Fruit fly (Drosophila melanogaster): ENCODE data around the gene dop.

The dop gene

DNA sequence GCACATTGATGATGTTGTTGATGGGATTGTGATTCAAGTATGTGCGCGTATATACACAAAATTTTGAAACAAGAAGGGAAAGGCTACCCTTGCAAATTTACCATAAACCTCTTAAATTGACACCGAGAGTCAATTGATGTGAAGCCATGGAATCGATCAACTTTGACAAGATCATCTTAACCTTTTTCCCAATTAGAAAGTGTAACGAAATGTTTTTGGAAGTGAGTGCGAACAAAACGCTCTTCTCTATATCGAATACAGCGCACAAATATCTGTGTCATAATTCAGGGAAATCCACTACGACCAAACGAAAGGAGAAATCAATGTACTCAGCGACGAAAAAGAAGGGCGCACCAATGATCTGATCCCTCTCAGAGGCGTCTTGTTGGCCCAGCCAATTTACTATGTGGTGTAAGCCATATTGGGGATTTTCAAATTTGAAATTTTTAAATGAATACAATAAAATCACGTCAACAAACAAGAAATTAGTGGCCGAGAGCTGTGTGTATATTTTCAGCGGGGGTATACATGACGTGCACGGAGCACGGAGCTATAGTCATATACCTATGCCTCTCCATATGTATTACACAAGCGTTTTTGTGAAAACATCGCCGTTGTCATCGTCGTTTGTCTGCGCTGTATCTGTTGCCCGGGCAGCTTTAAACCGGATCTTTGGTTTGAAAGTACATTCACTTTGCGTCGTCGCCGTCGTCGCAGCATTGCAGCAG lies 32.2 kb upstream of the dop start:
- TF ChIP-seq psq (GFP tag; optimal IDR thresholded peaks at IDR 0.05), result peak; percentile 74
- peak; percentile 8 for TF ChIP-seq brk (GFP tag; optimal IDR thresholded peaks at IDR 0.05)
- no peak for TF ChIP-seq lola (GFP tag; optimal IDR thresholded peaks at IDR 0.05)
- peak; percentile 80 for TF ChIP-seq tai (GFP tag; optimal IDR thresholded peaks at IDR 0.05)
- TF ChIP-seq pan (optimal IDR thresholded peaks at IDR 0.05), result no peak
- TF ChIP-seq N (GFP tag; optimal IDR thresholded peaks at IDR 0.05), result no peak
- TF ChIP-seq Myc (optimal IDR thresholded peaks at IDR 0.05), result no peak
- peak; percentile 92 for TF ChIP-seq fru (GFP tag; optimal IDR thresholded peaks at IDR 0.05)
- no peak for TF ChIP-seq jim (GFP tag; optimal IDR thresholded peaks at IDR 0.05)
- peak; percentile 55 for TF ChIP-seq CG32264 (GFP tag; optimal IDR thresholded peaks at IDR 0.05)
- no peak for TF ChIP-seq Abd-B (GFP tag; optimal IDR thresholded peaks at IDR 0.05)
- TF ChIP-seq Hr78 (GFP tag; optimal IDR thresholded peaks at IDR 0.05), result no peak
- TF ChIP-seq Dfd (GFP tag; optimal IDR thresholded peaks at IDR 0.05), result no peak
- peak; percentile 89 for TF ChIP-seq rgr (GFP tag; optimal IDR thresholded peaks at IDR 0.05)
- peak; percentile 45 for TF ChIP-seq Rel (GFP tag; optimal IDR thresholded peaks at IDR 0.05)
- TF ChIP-seq Rel (tag; optimal IDR thresholded peaks at IDR 0.05), result peak; percentile 84
- no peak for TF ChIP-seq usp (GFP tag; optimal IDR thresholded peaks at IDR 0.05)
- peak; percentile 60 for TF ChIP-seq CrebA (GFP tag; optimal IDR thresholded peaks at IDR 0.05; ENCODE audit: borderline replicate concordance)
- peak; percentile 89 for TF ChIP-seq HLH106 (tag; optimal IDR thresholded peaks at IDR 0.05)
- peak; percentile 23 for TF ChIP-seq Mio (GFP tag; optimal IDR thresholded peaks at IDR 0.05)
- peak; percentile 93 for TF ChIP-seq h (GFP tag; optimal IDR thresholded peaks at IDR 0.05)
- no peak for TF ChIP-seq dl (GFP tag; optimal IDR thresholded peaks at IDR 0.05; ENCODE audit: insufficient read depth in 1 of 2, partially characterized antibody in 2 of 2)
- peak; percentile 84 for TF ChIP-seq dmrt93B (GFP tag; optimal IDR thresholded peaks at IDR 0.05)
- no peak for TF ChIP-seq Hr83 (GFP tag; optimal IDR thresholded peaks at IDR 0.05; ENCODE audit: poor library complexity, severe bottlenecking)
- TF ChIP-seq sv (GFP tag; optimal IDR thresholded peaks at IDR 0.05), result no peak
- TF ChIP-seq GATAd (GFP tag; optimal IDR thresholded peaks at IDR 0.05), result no peak
- TF ChIP-seq ey (GFP tag; optimal IDR thresholded peaks at IDR 0.05), result peak; percentile 93
- peak; percentile 62 for TF ChIP-seq Jra (GFP tag; optimal IDR thresholded peaks at IDR 0.05)
- peak; percentile 93 for TF ChIP-seq woc (GFP tag; optimal IDR thresholded peaks at IDR 0.05)
- peak; percentile 92 for TF ChIP-seq br (GFP tag; optimal IDR thresholded peaks at IDR 0.05)
- TF ChIP-seq Hnf4 (GFP tag; optimal IDR thresholded peaks at IDR 0.05), result peak; percentile 63
- peak; percentile 76 for TF ChIP-seq sage (GFP tag; optimal IDR thresholded peaks at IDR 0.05)
- peak; percentile 1 for TF ChIP-seq Dif (GFP tag; optimal IDR thresholded peaks at IDR 0.05; ENCODE audit: partially characterized antibody)
- TF ChIP-seq Vsx2 (GFP tag; optimal IDR thresholded peaks at IDR 0.05; ENCODE audit: partially characterized antibody), result no peak
- TF ChIP-seq Sp1 (GFP tag; optimal IDR thresholded peaks at IDR 0.05), result peak; percentile 86
- TF ChIP-seq foxo (GFP tag; optimal IDR thresholded peaks at IDR 0.05), result peak; percentile 59 to 92
- TF ChIP-seq dsf (GFP tag; optimal IDR thresholded peaks at IDR 0.05; ENCODE audit: borderline replicate concordance), result no peak
- TF ChIP-seq OdsH (GFP tag; optimal IDR thresholded peaks at IDR 0.05), result peak; percentile 92
- TF ChIP-seq CG9705 (GFP tag; optimal IDR thresholded peaks at IDR 0.05), result peak; percentile 65

DNA sequence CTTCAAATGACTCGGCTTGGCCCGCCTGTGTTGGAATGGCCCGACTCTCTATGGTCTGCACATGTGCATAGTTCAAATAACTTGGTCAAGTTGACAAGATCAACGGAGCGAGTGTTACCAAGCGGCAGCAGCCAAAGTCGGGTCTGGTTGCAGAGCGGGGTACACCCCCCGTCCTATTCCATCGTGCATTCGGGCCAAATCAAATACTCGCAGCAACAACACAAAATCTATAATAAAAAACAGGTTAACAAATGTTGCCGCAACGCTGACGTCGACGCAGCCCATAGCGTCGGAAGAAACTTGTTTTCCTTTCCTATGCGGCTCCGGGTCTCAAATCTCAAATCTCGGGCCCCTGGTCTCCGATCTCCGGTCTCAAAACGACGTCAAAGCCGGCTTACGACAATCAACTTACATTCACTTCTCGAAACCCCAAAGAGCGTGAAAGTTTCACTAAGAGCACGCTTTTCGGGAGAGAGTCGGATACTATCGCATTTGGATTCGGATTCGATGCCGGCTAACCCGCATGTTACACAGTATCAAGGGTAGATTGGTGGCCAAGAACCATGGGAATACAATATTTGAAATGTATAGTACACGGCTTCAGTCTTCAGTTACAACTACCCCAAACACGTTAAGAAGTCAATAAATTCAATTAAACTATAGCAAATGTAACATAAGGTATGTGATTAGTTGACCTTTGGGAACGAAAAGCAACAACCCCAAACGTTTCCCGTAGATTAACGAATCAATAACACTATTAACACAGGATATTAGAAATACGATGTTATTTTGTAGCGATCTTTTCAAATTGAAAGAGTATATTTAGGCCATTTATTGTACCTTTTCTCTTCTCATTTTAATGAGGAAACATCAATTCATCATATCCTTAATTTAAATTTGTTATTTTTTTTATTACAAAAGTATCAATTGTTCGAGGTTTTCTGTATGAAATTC lies 31.3 kb upstream of the dop start:
- no peak for TF ChIP-seq dsf (GFP tag; optimal IDR thresholded peaks at IDR 0.05; ENCODE audit: borderline replicate concordance)
- no peak for TF ChIP-seq Hr83 (GFP tag; optimal IDR thresholded peaks at IDR 0.05; ENCODE audit: poor library complexity, severe bottlenecking)
- TF ChIP-seq CrebA (GFP tag; optimal IDR thresholded peaks at IDR 0.05; ENCODE audit: borderline replicate concordance), result peak; percentile 31
- peak; percentile 64 for TF ChIP-seq OdsH (GFP tag; optimal IDR thresholded peaks at IDR 0.05)
- TF ChIP-seq Hr78 (GFP tag; optimal IDR thresholded peaks at IDR 0.05), result no peak
- peak; percentile 69 for TF ChIP-seq psq (GFP tag; optimal IDR thresholded peaks at IDR 0.05)
- TF ChIP-seq sage (GFP tag; optimal IDR thresholded peaks at IDR 0.05), result no peak
- peak; percentile 23 for TF ChIP-seq Jra (GFP tag; optimal IDR thresholded peaks at IDR 0.05)
- no peak for TF ChIP-seq GATAd (GFP tag; optimal IDR thresholded peaks at IDR 0.05)
- no peak for TF ChIP-seq lola (GFP tag; optimal IDR thresholded peaks at IDR 0.05)
- TF ChIP-seq foxo (GFP tag; optimal IDR thresholded peaks at IDR 0.05), result peak; percentile 32 to 76
- peak; percentile 88 for TF ChIP-seq Dif (GFP tag; optimal IDR thresholded peaks at IDR 0.05; ENCODE audit: partially characterized antibody)
- no peak for TF ChIP-seq Vsx2 (GFP tag; optimal IDR thresholded peaks at IDR 0.05; ENCODE audit: partially characterized antibody)
- peak; percentile 58 for TF ChIP-seq rgr (GFP tag; optimal IDR thresholded peaks at IDR 0.05)
- TF ChIP-seq CG9705 (GFP tag; optimal IDR thresholded peaks at IDR 0.05), result peak; percentile 32
- peak; percentile 77 for TF ChIP-seq HLH106 (tag; optimal IDR thresholded peaks at IDR 0.05)
- TF ChIP-seq usp (GFP tag; optimal IDR thresholded peaks at IDR 0.05), result no peak
- TF ChIP-seq woc (GFP tag; optimal IDR thresholded peaks at IDR 0.05), result peak; percentile 95
- no peak for TF ChIP-seq Rel (GFP tag; optimal IDR thresholded peaks at IDR 0.05)
- TF ChIP-seq Rel (tag; optimal IDR thresholded peaks at IDR 0.05), result peak; percentile 15
- no peak for TF ChIP-seq Myc (optimal IDR thresholded peaks at IDR 0.05)
- no peak for TF ChIP-seq CG32264 (GFP tag; optimal IDR thresholded peaks at IDR 0.05)
- no peak for TF ChIP-seq Abd-B (GFP tag; optimal IDR thresholded peaks at IDR 0.05)
- peak; percentile 75 for TF ChIP-seq tai (GFP tag; optimal IDR thresholded peaks at IDR 0.05)
- no peak for TF ChIP-seq N (GFP tag; optimal IDR thresholded peaks at IDR 0.05)
- TF ChIP-seq sv (GFP tag; optimal IDR thresholded peaks at IDR 0.05), result peak; percentile 54
- TF ChIP-seq jim (GFP tag; optimal IDR thresholded peaks at IDR 0.05), result no peak
- TF ChIP-seq pan (optimal IDR thresholded peaks at IDR 0.05), result peak; percentile 89
- no peak for TF ChIP-seq Dfd (GFP tag; optimal IDR thresholded peaks at IDR 0.05)
- no peak for TF ChIP-seq Mio (GFP tag; optimal IDR thresholded peaks at IDR 0.05)
- TF ChIP-seq dmrt93B (GFP tag; optimal IDR thresholded peaks at IDR 0.05), result peak; percentile 78
- peak; percentile 65 for TF ChIP-seq br (GFP tag; optimal IDR thresholded peaks at IDR 0.05)
- no peak for TF ChIP-seq brk (GFP tag; optimal IDR thresholded peaks at IDR 0.05)
- peak; percentile 53 to 59 for TF ChIP-seq dl (GFP tag; optimal IDR thresholded peaks at IDR 0.05; ENCODE audit: insufficient read depth in 1 of 2, partially characterized antibody in 2 of 2)
- peak; percentile 75 for TF ChIP-seq Hnf4 (GFP tag; optimal IDR thresholded peaks at IDR 0.05)
- TF ChIP-seq ey (GFP tag; optimal IDR thresholded peaks at IDR 0.05), result peak; percentile 75
